Worm (Caenorhabditis elegans) whole organism, L1 larva: ENCODE results near the gene Y73B6BL.31.

ENCODE experiments used
- C34B4.2 ChIP-seq: sonication (generic microtip); optimal IDR thresholded peaks from 2 replicates; lab custom pipeline; 2017; ENCODE audit warnings: mild to moderate bottlenecking, missing genetic modification characterization, missing compliant biosample characterization
- ceh-82 ChIP-seq, 3 experiments: fragments of 150-350 bp in 1 of 3; sonication (generic microtip) in 2 of 3; optimal IDR thresholded peaks; 2 replicates each; lab custom pipeline; 2014 to 2017; ENCODE audit warnings: missing biosample characterization in 3 of 3, missing genetic modification characterization in 3 of 3
- elt-3 ChIP-seq, 6 experiments: fragments of 150-350 bp in 1 of 6; sonication (generic microtip); optimal IDR thresholded peaks; 2 replicates each; lab custom pipeline; 2017 to 2018; ENCODE audit warnings: missing biosample characterization in 6 of 6, missing genetic modification characterization in 6 of 6, inconsistent platforms in 1 of 6
- fkh-10 ChIP-seq: sonication (generic microtip); optimal IDR thresholded peaks from 2 replicates; lab custom pipeline; 2017; ENCODE audit warnings: missing biosample characterization, missing genetic modification reagents, missing genetic modification characterization
- mep-1 ChIP-seq: fragments of 150-350 bp; optimal IDR thresholded peaks from 2 replicates; lab custom pipeline; 2014; ENCODE audit warnings: missing biosample characterization, missing genetic modification characterization
- nhr-12 ChIP-seq: sonication (generic microtip); optimal IDR thresholded peaks from 2 replicates; lab custom pipeline; 2017; ENCODE audit warnings: missing biosample characterization, missing genetic modification characterization
- nhr-47 ChIP-seq: sonication (generic microtip); optimal IDR thresholded peaks from 2 replicates; lab custom pipeline; 2016; ENCODE audit warnings: mild to moderate bottlenecking, missing genetic modification characterization, moderate library complexity, missing compliant biosample characterization
- nhr-77 ChIP-seq: fragments of 150-350 bp; optimal IDR thresholded peaks from 2 replicates; lab custom pipeline; 2014; ENCODE audit warnings: missing biosample characterization, missing genetic modification characterization
- pax-3 ChIP-seq: fragments of 200-800 bp; sonication (Bioruptor generic); optimal IDR thresholded peaks from 2 replicates; lab custom pipeline; 2018; ENCODE audit warnings: mild to moderate bottlenecking, missing genetic modification characterization, moderate library complexity, missing compliant biosample characterization
- rnt-1 ChIP-seq: sonication (generic microtip); optimal IDR thresholded peaks from 2 replicates; lab custom pipeline; 2016; ENCODE audit warnings: mild to moderate bottlenecking, missing genetic modification characterization, moderate library complexity, missing compliant biosample characterization
- ztf-4 ChIP-seq: fragments of 150-350 bp; optimal IDR thresholded peaks from 2 replicates; lab custom pipeline; 2014; ENCODE audit warnings: missing biosample characterization, missing genetic modification characterization

DNA sequence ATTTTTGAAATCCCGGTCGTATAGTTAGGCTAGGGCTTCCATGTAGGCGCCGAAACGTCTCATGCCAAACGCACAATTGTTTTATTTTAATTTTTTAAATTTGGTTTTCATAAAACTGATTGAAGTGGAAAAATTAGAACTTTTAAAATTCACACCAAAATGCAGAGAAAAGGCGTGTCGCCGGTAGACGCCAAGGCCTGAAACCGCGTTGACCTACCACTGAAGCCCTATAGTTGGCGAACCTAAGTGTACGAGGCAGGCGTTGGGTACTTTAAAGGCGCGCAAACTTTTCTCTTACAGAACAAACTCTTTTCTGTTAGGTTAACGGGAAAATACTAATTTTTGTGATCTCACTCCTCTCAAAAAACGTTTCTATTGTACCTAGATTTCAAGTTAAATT, 51.6 kb downstream of the Y73B6BL.31 start, which contains the start of gene Y73B6BL.44:
- TF ChIP-seq ztf-4 (tag; lab: Kevin White, UChicago): no peak
- TF ChIP-seq C34B4.2 (tag; lab: Kevin White, UChicago): no peak
- TF ChIP-seq nhr-47: no peak
- no peak for TF ChIP-seq nhr-12
- no peak for TF ChIP-seq pax-3 (tag; lab: Kevin White, UChicago)
- TF ChIP-seq nhr-77: no peak
- TF ChIP-seq rnt-1: no peak
- no peak for TF ChIP-seq mep-1 (tag; lab: Kevin White, UChicago)
- no peak for TF ChIP-seq elt-3 (tag; optimal IDR thresholded peaks at IDR 0.05; lab: Kevin White, UChicago)
- TF ChIP-seq fkh-10 (GFP tag; lab: Kevin White, UChicago): no peak
- no peak for TF ChIP-seq ceh-82 (tag; optimal IDR thresholded peaks at IDR 0.05; lab: Kevin White, UChicago)
